Worm (Caenorhabditis elegans): ENCODE data around the gene glb-2.
A peak's percentile ranks its signal among the peaks of the same experiment; 100 is the strongest.
"Not testable (repeated sequence)": the region's sequence is repeated elsewhere in the genome, so short reads cannot be mapped to it uniquely, and the experiment has no call there.

Gene glb-2

DNA sequence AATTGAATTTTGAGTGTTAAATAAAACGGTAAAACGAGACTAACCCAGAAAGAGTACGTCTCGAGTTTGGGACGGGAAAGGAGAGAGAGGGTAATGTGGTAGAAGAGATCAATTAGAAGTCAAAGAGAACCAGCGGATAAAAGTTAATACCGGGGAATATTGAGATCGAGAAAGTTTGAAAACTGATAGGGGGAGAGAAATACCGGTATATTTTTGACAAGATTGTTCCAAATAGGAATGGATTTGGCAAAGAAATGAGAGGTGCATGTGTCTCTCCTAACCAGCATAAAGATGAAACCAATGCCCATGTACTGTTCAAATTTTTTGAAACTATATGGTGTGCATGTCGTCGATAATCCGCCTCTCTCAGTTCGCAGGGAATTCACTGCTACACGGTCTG lies 8.3 kb downstream of the glb-2 start, which contains the start of gene C06E4.5:
TSS of gene C06E4.5 (plus strand) at position 301 of the 400 bp plus-strand sequence.
- not testable (repeated sequence) for TF ChIP-seq elt-2 (tag; optimal IDR thresholded peaks at IDR 0.05); grh-1 (GFP tag; IDR thresholded peaks at IDR 0.05); unc-62 (GFP tag; optimal IDR thresholded peaks at IDR 0.05)

DNA sequence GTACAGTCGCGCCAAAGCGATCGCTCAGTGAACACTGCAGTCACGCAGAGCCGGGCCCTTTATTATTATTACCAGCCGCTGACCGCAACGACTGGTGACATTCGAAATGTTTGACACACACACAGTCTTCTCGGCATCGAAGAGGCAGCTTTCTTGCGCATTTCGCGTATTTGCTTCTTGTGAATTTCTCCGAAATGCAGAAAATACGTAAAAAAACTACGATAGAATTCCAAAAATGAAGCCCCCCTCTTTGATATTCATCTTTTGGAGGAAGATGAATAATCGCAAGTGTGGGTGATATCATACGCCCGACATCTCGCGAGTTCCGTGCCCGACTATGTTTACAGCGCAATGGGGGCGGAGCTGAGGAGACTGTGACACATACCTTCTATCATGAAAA lies 9.8 kb downstream of the glb-2 start:
- no peak for TF ChIP-seq lin-14 (GFP tag; optimal IDR thresholded peaks at IDR 0.05)
- no peak for TF ChIP-seq elt-2 (tag; optimal IDR thresholded peaks at IDR 0.05)
- TF ChIP-seq ceh-88 (GFP tag; IDR thresholded peaks at IDR 0.05): no peak
- TF ChIP-seq ces-1 (GFP tag; optimal IDR thresholded peaks at IDR 0.05): no peak
- TF ChIP-seq nhr-11 (tag; optimal IDR thresholded peaks at IDR 0.05): no peak
- TF ChIP-seq lin-13 (GFP tag; optimal IDR thresholded peaks at IDR 0.05): no peak
- peak; percentile 9 for TF ChIP-seq rnt-1 (tag; optimal IDR thresholded peaks at IDR 0.05)
- TF ChIP-seq fkh-4 (tag; optimal IDR thresholded peaks at IDR 0.05; ENCODE audit: borderline replicate concordance): no peak
- no peak for TF ChIP-seq nhr-85 (tag)
- TF ChIP-seq ceh-8 (GFP tag; optimal IDR thresholded peaks at IDR 0.05): no peak
- no peak for TF ChIP-seq nhr-76 (tag; optimal IDR thresholded peaks at IDR 0.05)
- TF ChIP-seq snpc-4 (tag; optimal IDR thresholded peaks at IDR 0.05): peak; percentile 74
- no peak for TF ChIP-seq sptf-1 (tag; optimal IDR thresholded peaks at IDR 0.05)
- no peak for TF ChIP-seq lin-35 (GFP tag; optimal IDR thresholded peaks at IDR 0.05)
- no peak for TF ChIP-seq irx-1 (tag; optimal IDR thresholded peaks at IDR 0.05)

DNA sequence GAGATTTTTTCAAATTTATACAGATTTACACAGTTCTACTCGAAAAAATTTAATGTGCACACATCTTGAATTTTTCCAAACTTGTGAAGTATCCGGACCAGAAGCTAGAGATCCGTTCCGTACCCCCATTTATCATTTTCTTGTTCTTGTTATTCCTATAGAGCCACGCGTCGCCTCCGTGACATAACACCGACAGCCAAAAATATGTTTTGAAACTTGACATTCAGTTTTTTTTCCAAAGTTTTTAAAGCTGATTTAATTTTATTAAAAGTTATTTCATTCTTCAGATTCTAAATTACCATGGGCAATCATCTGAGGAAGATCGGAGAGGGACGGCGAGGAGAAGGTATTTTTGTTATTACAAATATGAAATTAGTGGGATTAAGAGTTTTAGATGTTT lies 12.9 kb downstream of the glb-2 start, which contains the start of gene D2024.18:
TSS of gene D2024.18 (plus strand) at position 301 of the 400 bp plus-strand sequence.
- no peak for TF ChIP-seq elt-2 (tag; optimal IDR thresholded peaks at IDR 0.05)
- TF ChIP-seq C04F5.9 (tag; optimal IDR thresholded peaks at IDR 0.05): no peak
- no peak for TF ChIP-seq fos-1 (tag; optimal IDR thresholded peaks at IDR 0.05)
- TF ChIP-seq lin-35 (GFP tag; optimal IDR thresholded peaks at IDR 0.05): no peak
- TF ChIP-seq nhr-76 (tag; optimal IDR thresholded peaks at IDR 0.05): no peak
- TF ChIP-seq unc-130 (tag; optimal IDR thresholded peaks at IDR 0.05): no peak
- TF ChIP-seq swsn-7 (tag; optimal IDR thresholded peaks at IDR 0.05): no peak
- no peak for TF ChIP-seq F16B12.6 (tag; optimal IDR thresholded peaks at IDR 0.05)
- no peak for TF ChIP-seq zip-4 (GFP tag; optimal IDR thresholded peaks at IDR 0.05)
- no peak for TF ChIP-seq nhr-85 (tag)
- TF ChIP-seq isw-1 (GFP tag; IDR thresholded peaks at IDR 0.05): no peak
- no peak for TF ChIP-seq nhr-237 (tag; optimal IDR thresholded peaks at IDR 0.05)
- TF ChIP-seq snpc-4 (tag; optimal IDR thresholded peaks at IDR 0.05): no peak
- no peak for TF ChIP-seq ets-5 (GFP tag; IDR thresholded peaks at IDR 0.05)
- no peak for TF ChIP-seq lsy-2 (tag; optimal IDR thresholded peaks at IDR 0.05)
- no peak for TF ChIP-seq lin-14 (GFP tag; optimal IDR thresholded peaks at IDR 0.05)
- TF ChIP-seq nhr-11 (tag; optimal IDR thresholded peaks at IDR 0.05): no peak
- no peak for TF ChIP-seq ama-1 (optimal IDR thresholded peaks at IDR 0.05)
- no peak for TF ChIP-seq C16A3.4 (tag; optimal IDR thresholded peaks at IDR 0.05)
- no peak for TF ChIP-seq nhr-90 (tag; optimal IDR thresholded peaks at IDR 0.05; ENCODE audit: poor library complexity)

DNA sequence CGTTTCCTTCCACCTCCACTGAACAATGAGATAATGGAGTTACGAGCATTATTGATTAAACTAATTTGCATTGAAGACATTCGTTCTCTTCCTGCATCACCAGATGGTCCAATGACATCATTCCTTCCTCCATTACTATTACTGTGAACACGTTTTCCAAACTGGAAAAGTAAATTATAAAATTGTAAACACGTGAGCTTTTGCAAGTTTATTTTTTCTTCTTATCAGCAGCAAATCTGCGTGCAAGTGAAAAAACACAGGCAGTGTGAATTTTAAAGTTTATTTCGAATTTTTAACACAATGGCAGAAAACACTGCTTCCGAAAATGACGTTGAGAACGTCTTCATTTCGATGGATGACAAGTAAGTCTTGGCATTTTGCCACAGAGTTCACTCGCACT lies 15.8 kb downstream of the glb-2 start, which contains the start of gene D2024.1:
TSS of gene D2024.1 (plus strand) at position 301 of the 400 bp plus-strand sequence.
- TF ChIP-seq rnt-1 (tag; optimal IDR thresholded peaks at IDR 0.05); xbp-1 (tag; optimal IDR thresholded peaks at IDR 0.05); ces-1 (GFP tag; optimal IDR thresholded peaks at IDR 0.05): not testable (repeated sequence)

DNA sequence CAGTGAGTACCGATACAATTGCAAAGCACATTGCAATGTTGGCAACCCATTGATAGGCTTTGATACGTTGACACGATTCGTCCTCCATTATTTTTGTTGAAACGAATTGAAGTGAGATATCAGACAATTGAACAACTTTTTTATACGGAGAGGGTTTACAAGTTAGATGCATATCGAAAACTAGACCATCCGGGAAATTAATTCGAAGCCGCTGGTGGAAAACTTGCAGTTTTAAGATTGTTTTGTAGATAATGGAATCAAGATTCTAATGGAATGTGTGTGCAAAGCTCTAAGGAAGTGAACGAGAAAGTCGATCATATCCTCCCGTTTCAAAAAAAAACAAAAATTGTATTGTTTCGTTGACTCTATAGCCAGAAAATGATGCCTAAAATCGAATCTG lies 16.5 kb downstream of the glb-2 start, which contains the start of gene col-114:
TSS of gene col-114 (minus strand) at position 101 of the 400 bp plus-strand sequence.
- TF ChIP-seq snu-23 (GFP tag; optimal IDR thresholded peaks at IDR 0.05) (no peak), efl-1 (optimal IDR thresholded peaks at IDR 0.05) (no peak), efl-1 (GFP tag; optimal IDR thresholded peaks at IDR 0.05 in 1 of 2) (peak in 1 of 2 experiments; percentile 39)

DNA sequence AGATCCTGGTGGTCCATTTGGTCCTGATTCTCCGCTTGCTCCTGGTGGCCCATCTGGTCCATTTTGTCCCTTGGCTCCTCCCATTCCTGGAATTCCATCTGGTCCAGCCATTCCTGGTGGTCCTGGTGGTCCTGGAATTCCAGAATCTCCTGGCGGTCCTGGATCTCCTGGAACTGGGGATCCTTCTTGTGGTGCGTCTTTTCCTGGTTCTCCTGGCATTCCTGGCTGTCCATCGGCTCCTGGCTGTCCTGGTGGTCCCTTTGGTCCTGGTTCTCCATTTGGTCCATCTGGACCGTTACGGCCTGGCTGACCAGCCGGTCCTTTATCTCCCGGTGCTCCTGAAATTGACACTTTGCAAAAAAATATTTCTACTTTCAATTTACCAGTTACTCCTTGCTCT lies 17.4 kb downstream of the glb-2 start:
- TF ChIP-seq ztf-4 (tag; optimal IDR thresholded peaks at IDR 0.05) (no peak), zag-1 (tag; optimal IDR thresholded peaks at IDR 0.05) (no peak), isw-1 (GFP tag; IDR thresholded peaks at IDR 0.05) (no peak), pqm-1 (tag; optimal IDR thresholded peaks at IDR 0.05) (no peak), skn-1 (tag; optimal IDR thresholded peaks at IDR 0.05) (no peak), blmp-1 (tag; optimal IDR thresholded peaks at IDR 0.05) (no peak), hlh-17 (GFP tag; optimal IDR thresholded peaks at IDR 0.05; ENCODE audit: borderline replicate concordance) (no peak), nhr-20 (tag; optimal IDR thresholded peaks at IDR 0.05) (no peak), unc-86 (tag; optimal IDR thresholded peaks at IDR 0.05) (no peak), nhr-85 (tag) (no peak), irx-1 (tag; optimal IDR thresholded peaks at IDR 0.05) (no peak), dsc-1 (tag; optimal IDR thresholded peaks at IDR 0.05) (no peak), nhr-76 (tag; optimal IDR thresholded peaks at IDR 0.05) (no peak)
